Worm (Caenorhabditis elegans): ENCODE measurements around the gene nspd-6.

nspd-6 gene

DNA sequence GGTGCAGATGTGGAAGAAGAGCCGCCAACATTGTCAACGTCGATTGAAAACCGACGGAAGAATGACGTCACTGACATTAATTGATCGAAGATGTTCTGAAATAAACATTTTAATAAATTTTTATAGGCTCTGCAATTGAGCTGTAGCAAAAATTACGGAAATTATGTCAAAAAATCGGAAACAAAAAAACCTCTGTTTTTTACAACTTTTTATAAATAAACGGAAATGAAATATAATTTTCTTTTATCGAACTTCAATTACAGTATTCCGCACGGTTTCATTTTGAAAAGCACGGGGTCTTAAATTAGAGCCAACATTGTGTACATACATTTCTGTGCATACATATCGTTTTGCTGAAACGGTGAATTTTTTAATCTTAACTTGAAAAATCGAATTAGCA is 13.1 kb downstream of the nspd-6 start, which contains the start of gene soc-2:
soc-2 (minus strand) TSS at position 101 of the 400 bp plus-strand sequence.
- TF ChIP-seq ref-1 (GFP tag; conservative IDR thresholded peaks at IDR 0.05), result no peak
- TF ChIP-seq cog-1 (tag; optimal IDR thresholded peaks at IDR 0.05), result no peak
- no peak for TF ChIP-seq tab-1 (GFP tag; IDR thresholded peaks at IDR 0.05)
- no peak for TF ChIP-seq ztf-23 (GFP tag; IDR thresholded peaks at IDR 0.05)
- TF ChIP-seq med-1 (GFP tag; optimal IDR thresholded peaks at IDR 0.05; ENCODE audit: insufficient read depth), result no peak
- no peak for TF ChIP-seq ztf-29 (GFP tag; IDR thresholded peaks at IDR 0.05)
- TF ChIP-seq flt-1 (GFP tag; IDR thresholded peaks at IDR 0.05), result no peak
- TF ChIP-seq T22C8.4 (GFP tag; IDR thresholded peaks at IDR 0.05), result no peak
- TF ChIP-seq klf-2 (GFP tag; conservative IDR thresholded peaks at IDR 0.05), result no peak

DNA sequence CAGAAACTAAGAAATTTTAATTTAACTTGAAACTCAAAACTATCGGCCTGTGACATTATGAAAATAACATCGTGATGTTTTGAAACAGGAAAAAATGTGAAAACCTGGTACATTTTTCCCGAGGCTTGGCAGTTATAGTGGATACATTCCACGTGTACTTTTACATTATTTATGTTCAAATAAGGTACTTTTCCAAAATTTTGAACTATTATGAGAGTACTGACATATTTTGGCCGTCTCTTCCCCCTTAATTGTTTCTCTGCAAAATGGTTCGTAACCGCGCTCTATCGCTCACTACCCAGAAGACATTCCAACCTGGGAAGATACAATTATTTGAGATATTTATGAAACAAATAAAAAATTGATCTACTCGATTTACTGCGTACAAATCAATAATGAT is 15.7 kb downstream of the nspd-6 start, which contains the start of gene C24D10.5:
C24D10.5 (plus strand) TSS at position 301 of the 400 bp plus-strand sequence.
- TF ChIP-seq flt-1 (GFP tag; IDR thresholded peaks at IDR 0.05), result no peak
- no peak for TF ChIP-seq klf-2 (GFP tag; conservative IDR thresholded peaks at IDR 0.05)
- TF ChIP-seq ztf-23 (GFP tag; IDR thresholded peaks at IDR 0.05), result no peak
- no peak for TF ChIP-seq cog-1 (tag; optimal IDR thresholded peaks at IDR 0.05)
- no peak for TF ChIP-seq tab-1 (GFP tag; IDR thresholded peaks at IDR 0.05)
- TF ChIP-seq med-1 (GFP tag; optimal IDR thresholded peaks at IDR 0.05; ENCODE audit: insufficient read depth), result no peak
- TF ChIP-seq ztf-29 (GFP tag; IDR thresholded peaks at IDR 0.05), result no peak
- TF ChIP-seq T22C8.4 (GFP tag; IDR thresholded peaks at IDR 0.05), result no peak
- no peak for TF ChIP-seq ref-1 (GFP tag; conservative IDR thresholded peaks at IDR 0.05)

DNA sequence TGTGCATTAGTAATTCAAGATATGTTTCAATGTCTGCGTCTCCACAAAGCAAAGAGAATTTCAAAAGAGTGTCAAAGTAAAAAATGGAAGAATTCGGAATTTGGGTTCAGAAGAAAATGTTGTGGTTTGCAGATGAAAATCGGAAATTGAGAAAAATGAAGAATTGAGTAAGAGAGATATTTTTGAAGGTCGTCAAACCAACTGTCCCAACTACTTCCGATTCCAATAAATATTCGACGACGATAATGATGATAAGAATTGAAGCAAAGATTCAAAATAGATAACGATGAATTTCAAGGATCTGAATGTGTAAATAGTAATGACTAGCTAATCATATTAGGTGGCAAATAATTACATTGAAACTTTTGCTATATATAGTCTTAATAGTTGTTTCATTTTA is 25.6 kb downstream of the nspd-6 start:
- TF ChIP-seq ztf-23 (GFP tag; IDR thresholded peaks at IDR 0.05) (no peak), flt-1 (GFP tag; IDR thresholded peaks at IDR 0.05) (no peak), ref-1 (GFP tag; conservative IDR thresholded peaks at IDR 0.05) (no peak)

DNA sequence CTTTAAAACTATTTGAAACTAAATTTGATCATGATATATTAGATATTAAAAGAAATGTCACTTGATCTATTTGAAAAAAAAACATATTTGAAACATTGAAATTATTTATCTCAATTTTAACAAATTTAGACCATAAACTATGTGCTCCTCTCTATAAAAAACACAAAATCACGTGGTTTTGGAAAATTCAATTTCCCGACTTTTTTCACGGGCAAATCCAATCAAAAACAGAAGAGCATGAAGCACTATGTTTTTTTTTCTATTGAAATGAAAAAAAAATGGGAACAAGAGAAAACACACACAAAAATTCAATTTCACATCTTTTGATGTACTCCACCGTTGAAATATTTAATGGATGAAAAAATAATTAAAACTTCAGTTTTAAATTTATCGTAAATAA is 26.3 kb downstream of the nspd-6 start:
- TF ChIP-seq med-1 (GFP tag; optimal IDR thresholded peaks at IDR 0.05; ENCODE audit: insufficient read depth), result no peak
- TF ChIP-seq klf-2 (GFP tag; conservative IDR thresholded peaks at IDR 0.05), result no peak
- TF ChIP-seq ztf-23 (GFP tag; IDR thresholded peaks at IDR 0.05), result no peak
- TF ChIP-seq flt-1 (GFP tag; IDR thresholded peaks at IDR 0.05), result no peak
- TF ChIP-seq T22C8.4 (GFP tag; IDR thresholded peaks at IDR 0.05), result no peak
- TF ChIP-seq cog-1 (tag; optimal IDR thresholded peaks at IDR 0.05), result no peak
- TF ChIP-seq ztf-29 (GFP tag; IDR thresholded peaks at IDR 0.05), result no peak
- TF ChIP-seq ref-1 (GFP tag; conservative IDR thresholded peaks at IDR 0.05), result no peak
- TF ChIP-seq tab-1 (GFP tag; IDR thresholded peaks at IDR 0.05), result no peak

DNA sequence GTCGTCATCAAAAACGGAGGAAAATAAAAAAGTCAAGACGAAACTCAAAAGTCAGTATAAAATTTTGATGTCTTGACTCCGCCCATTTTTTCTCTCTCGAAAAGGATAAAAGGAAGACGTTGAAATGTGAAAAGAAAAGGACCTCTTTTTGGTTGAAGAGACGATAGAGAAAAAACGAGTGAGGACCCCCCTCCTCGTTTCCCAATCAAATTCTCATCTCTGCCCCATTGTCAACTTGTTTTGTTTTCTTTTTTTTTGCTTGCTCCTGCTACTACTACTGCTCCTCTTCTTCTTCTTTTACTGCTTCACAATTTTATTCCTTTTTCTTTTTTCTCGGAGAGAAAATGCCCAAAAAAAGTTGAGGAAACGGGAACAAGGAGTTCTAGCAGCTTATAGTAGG is 27.7 kb downstream of the nspd-6 start:
- TF ChIP-seq ref-1 (GFP tag; conservative IDR thresholded peaks at IDR 0.05) (no peak), T22C8.4 (GFP tag; IDR thresholded peaks at IDR 0.05) (no peak)

DNA sequence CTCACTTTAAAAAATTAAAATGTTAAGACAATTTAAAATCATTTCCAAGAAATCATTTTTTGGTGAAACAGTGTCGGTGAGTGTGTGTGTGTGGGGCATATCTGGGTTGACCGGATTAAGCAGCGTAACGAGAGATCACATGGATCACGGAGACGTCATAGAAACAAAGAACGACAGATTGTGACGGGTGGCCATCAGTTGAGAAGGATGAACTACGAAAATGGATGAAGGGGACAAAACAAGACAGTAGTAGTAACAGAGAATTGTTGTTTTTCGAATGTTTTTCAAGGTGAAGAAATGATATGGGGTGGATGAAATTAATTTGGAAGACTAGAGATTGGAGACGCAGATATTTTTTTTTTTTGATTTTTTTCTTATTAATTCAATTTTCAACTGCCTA is 29.0 kb downstream of the nspd-6 start:
- TF ChIP-seq ztf-23 (GFP tag; IDR thresholded peaks at IDR 0.05) (no peak), ztf-29 (GFP tag; IDR thresholded peaks at IDR 0.05) (no peak), med-1 (GFP tag; optimal IDR thresholded peaks at IDR 0.05; ENCODE audit: insufficient read depth) (no peak), ref-1 (GFP tag; conservative IDR thresholded peaks at IDR 0.05) (no peak), flt-1 (GFP tag; IDR thresholded peaks at IDR 0.05) (no peak), klf-2 (GFP tag; conservative IDR thresholded peaks at IDR 0.05) (no peak), tab-1 (GFP tag; IDR thresholded peaks at IDR 0.05) (no peak), cog-1 (tag; optimal IDR thresholded peaks at IDR 0.05) (no peak), T22C8.4 (GFP tag; IDR thresholded peaks at IDR 0.05) (no peak)

DNA sequence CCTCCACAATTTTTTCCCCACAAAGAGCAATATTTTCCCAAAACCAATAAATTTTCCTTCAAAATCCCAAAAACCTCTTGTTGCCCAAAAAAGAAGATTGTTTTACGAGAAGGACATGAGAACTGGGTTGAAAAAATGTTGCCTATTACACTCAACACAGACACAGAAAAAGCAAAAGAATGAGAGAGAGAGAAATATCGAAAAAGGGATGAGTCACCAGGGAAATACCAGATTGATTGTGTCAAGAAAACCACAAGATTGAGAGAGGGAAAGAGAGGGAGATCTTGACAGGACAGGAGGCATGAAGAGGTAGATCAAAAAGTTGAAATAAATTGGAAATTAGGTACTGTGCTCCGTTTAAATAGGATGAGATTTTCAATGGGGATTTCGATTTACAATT is 30.7 kb downstream of the nspd-6 start:
- TF ChIP-seq flt-1 (GFP tag; IDR thresholded peaks at IDR 0.05) (no peak), klf-2 (GFP tag; conservative IDR thresholded peaks at IDR 0.05) (no peak), med-1 (GFP tag; optimal IDR thresholded peaks at IDR 0.05; ENCODE audit: insufficient read depth) (no peak), T22C8.4 (GFP tag; IDR thresholded peaks at IDR 0.05) (no peak), ref-1 (GFP tag; conservative IDR thresholded peaks at IDR 0.05) (no peak), cog-1 (tag; optimal IDR thresholded peaks at IDR 0.05) (no peak), ztf-23 (GFP tag; IDR thresholded peaks at IDR 0.05) (no peak), tab-1 (GFP tag; IDR thresholded peaks at IDR 0.05) (no peak), ztf-29 (GFP tag; IDR thresholded peaks at IDR 0.05) (no peak)

DNA sequence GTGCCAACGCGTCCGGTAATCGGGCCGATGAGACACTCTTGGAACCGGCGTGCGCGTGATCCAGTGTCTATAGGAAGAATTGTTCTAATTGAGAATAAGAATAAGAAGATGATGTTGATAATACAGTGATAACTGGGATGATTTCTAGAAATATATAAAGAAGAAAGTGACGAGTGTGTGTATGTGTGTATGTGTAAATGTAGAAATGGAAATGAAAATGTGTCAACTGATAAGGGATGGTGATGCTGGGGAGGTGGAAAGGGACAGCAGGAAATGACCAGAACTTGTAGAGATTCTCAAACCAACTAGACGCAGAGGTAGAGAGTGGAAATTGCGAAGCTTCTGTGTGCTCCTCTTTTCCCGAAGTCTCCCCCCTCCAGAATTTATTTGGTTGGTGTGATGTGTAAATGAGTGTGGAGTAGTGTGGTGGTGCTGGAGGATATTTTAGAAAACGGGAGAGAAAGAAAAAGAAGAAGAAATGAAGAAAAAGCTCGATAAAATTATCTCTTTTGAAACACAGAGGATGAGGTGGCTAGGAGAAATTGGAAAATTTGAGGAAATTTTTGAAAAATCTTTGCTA is 31.6 kb downstream of the nspd-6 start:
- TF ChIP-seq ztf-23 (GFP tag; IDR thresholded peaks at IDR 0.05) (no peak), tab-1 (GFP tag; IDR thresholded peaks at IDR 0.05) (no peak), flt-1 (GFP tag; IDR thresholded peaks at IDR 0.05) (no peak), ztf-29 (GFP tag; IDR thresholded peaks at IDR 0.05) (no peak), ref-1 (GFP tag; conservative IDR thresholded peaks at IDR 0.05) (0 out of 2 replicates have a peak, but pooled peaks have one; percentile 22), T22C8.4 (GFP tag; IDR thresholded peaks at IDR 0.05) (no peak)

DNA sequence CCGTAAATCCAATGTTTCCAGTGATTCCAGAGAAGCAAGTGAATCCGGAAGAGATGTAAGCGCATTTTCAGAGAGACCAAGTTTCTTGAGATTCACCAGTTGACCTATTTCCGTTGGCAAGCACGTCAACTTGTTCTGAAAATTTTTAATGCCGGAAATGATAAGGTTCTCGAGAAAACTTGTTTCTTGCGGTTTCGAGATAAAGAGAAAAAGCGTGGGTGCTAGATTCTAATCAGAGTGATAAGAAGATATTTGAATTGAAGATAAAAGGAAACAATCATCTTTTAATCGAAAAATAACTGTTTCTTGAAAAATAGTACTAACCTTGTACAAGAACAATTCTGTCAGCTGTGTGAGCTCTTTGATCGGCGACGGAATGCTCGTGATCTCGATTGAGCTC is 33.7 kb downstream of the nspd-6 start:
- TF ChIP-seq klf-2 (GFP tag; conservative IDR thresholded peaks at IDR 0.05), result no peak
- no peak for TF ChIP-seq ref-1 (GFP tag; conservative IDR thresholded peaks at IDR 0.05)

DNA sequence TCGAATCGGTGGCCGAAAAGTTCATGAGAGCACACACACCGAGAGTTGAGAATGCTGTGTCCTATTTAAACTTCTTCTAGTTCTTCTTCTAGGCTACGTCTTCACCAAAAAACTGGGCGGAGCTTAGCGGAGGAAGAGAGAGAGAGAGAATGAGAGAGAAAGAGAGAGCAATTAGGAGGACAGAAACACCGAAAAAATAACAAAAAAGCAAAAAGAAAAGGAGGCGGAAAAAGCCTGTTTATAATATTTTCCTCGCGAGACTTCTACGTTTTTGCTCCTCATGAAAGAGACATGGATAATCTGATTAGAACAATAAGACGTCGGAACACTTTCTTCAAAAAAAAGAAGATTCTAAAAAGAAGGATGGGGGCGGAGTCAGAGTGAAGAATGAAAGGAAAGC is 43.5 kb downstream of the nspd-6 start, which contains the start of gene tkr-3:
tkr-3 (minus strand) TSS at position 101 of the 400 bp plus-strand sequence.
- no peak for TF ChIP-seq ref-1 (GFP tag; conservative IDR thresholded peaks at IDR 0.05)
- TF ChIP-seq klf-2 (GFP tag; conservative IDR thresholded peaks at IDR 0.05), result no peak
- TF ChIP-seq ztf-23 (GFP tag; IDR thresholded peaks at IDR 0.05), result no peak
- no peak for TF ChIP-seq T22C8.4 (GFP tag; IDR thresholded peaks at IDR 0.05)
- TF ChIP-seq ztf-29 (GFP tag; IDR thresholded peaks at IDR 0.05), result no peak
- no peak for TF ChIP-seq tab-1 (GFP tag; IDR thresholded peaks at IDR 0.05)
- no peak for TF ChIP-seq cog-1 (tag; optimal IDR thresholded peaks at IDR 0.05)

All from whole organism, midembryonic.